Worm (Caenorhabditis elegans) whole organism, L1 larva: Measurements from ENCODE around the gene mab-23.

Experiments
- C34B4.2 ChIP-seq: sonication (generic microtip); optimal IDR thresholded peaks from 2 replicates; lab custom pipeline; 2017; ENCODE audit warnings: mild to moderate bottlenecking, missing genetic modification characterization, missing compliant biosample characterization
- ceh-90 ChIP-seq: sonication (generic microtip); optimal IDR thresholded peaks from 2 replicates; lab custom pipeline; 2016; ENCODE audit warnings: missing genetic modification characterization, missing compliant biosample characterization
- ces-1 ChIP-seq: fragments of 150-350 bp; optimal IDR thresholded peaks from 2 replicates; lab custom pipeline; 2014; ENCODE audit warnings: missing biosample characterization, missing genetic modification reagents, missing genetic modification characterization
- dsc-1 ChIP-seq: sonication (generic microtip); optimal IDR thresholded peaks from 2 replicates; lab custom pipeline; 2016; ENCODE audit warnings: mild to moderate bottlenecking, missing genetic modification characterization, missing compliant biosample characterization
- efl-1 ChIP-seq, 4 experiments: fragments of 150-350 bp; optimal IDR thresholded peaks in 3 of 4; peaks in 1 of 4; 1 replicate in 1 of 4; 2 replicates in 3 of 4; lab custom pipeline; 2014; ENCODE audit warnings: missing biosample characterization in 2 of 4, missing genetic modification characterization in 2 of 4, missing genetic modification reagents in 2 of 4
- fkh-10 ChIP-seq: sonication (generic microtip); optimal IDR thresholded peaks from 2 replicates; lab custom pipeline; 2017; ENCODE audit warnings: missing biosample characterization, missing genetic modification reagents, missing genetic modification characterization
- fkh-4 ChIP-seq: sonication (generic microtip); optimal IDR thresholded peaks from 2 replicates; lab custom pipeline; 2016; ENCODE audit warnings: missing compliant biosample characterization, missing genetic modification characterization, borderline replicate concordance
- jun-1 ChIP-seq: fragments of 150-350 bp; optimal IDR thresholded peaks from 2 replicates; lab custom pipeline; 2014; ENCODE audit warnings: missing biosample characterization, missing genetic modification reagents, missing genetic modification characterization
- lin-14 ChIP-seq: fragments of 200-800 bp; sonication (Bioruptor generic); optimal IDR thresholded peaks from 2 replicates; lab custom pipeline; 2018; ENCODE audit warnings: mild to moderate bottlenecking, missing genetic modification characterization, moderate library complexity, missing compliant biosample characterization
- nhr-12 ChIP-seq: sonication (generic microtip); optimal IDR thresholded peaks from 2 replicates; lab custom pipeline; 2017; ENCODE audit warnings: missing biosample characterization, missing genetic modification characterization
- nhr-85 ChIP-seq: sonication (generic microtip); peaks from one replicate; lab custom pipeline; 2016; ENCODE audit warnings: missing genetic modification characterization, inconsistent platforms, missing compliant biosample characterization
- unc-62 ChIP-seq: fragments of 150-350 bp; optimal IDR thresholded peaks from 2 replicates; lab custom pipeline; 2014; ENCODE audit warnings: missing biosample characterization, missing genetic modification reagents, missing genetic modification characterization

mab-23 gene

DNA sequence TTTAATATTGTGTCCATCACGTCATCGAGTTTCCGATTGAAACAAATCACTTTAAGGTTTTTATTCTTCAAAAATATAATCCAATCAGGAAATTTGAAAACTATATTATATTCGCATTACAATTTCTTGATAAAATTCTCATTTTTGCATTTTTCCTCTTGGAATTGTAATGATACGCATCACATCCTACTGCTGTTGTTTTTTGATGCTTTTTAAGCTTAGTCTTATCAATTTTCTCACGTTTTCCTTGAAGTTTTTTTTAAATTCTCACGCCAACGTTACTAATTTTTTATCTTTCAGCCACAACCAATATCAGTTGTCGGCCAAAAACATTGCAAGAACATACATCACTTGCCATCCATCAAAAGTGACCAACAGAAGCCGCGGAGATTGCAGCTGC is 49.3 kb downstream of the mab-23 start, which contains the start of gene gsp-1:
Gene gsp-1, plus strand, starts transcription at position 301 of the 400 bp plus-strand sequence.
- TF ChIP-seq C34B4.2 (tag; lab: Kevin White, UChicago) (no peak), nhr-85 (peak; percentile 41), efl-1 (optimal IDR thresholded peaks at IDR 0.05; lab: Kevin White, UChicago) (no peak), efl-1 (GFP tag; optimal IDR thresholded peaks at IDR 0.05 in 1 of 2; lab: Kevin White, UChicago) (peak in 1 of 2 experiments; percentile 49), ces-1 (GFP tag; lab: Kevin White, UChicago) (no peak)

DNA sequence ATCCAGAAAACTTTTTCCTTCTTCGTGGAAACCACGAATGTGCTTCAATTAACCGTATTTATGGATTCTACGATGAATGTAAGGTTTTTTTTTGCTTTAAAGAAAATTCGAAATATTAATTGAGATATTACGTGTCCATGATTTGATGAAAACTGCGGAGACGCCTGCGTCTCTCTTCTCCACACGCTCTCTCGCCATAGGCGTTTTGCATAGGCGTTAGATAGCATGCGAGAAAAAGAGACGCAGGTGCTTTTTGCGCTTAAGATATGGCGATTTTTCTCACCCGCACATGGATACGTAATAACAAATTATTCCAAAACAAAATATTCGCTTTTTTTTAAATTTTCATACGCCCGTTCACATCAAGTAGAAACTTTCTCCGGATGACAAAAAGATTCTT is 50.6 kb downstream of the mab-23 start:
- TF ChIP-seq efl-1 (optimal IDR thresholded peaks at IDR 0.05; lab: Kevin White, UChicago) = no peak
- TF ChIP-seq efl-1 (GFP tag; optimal IDR thresholded peaks at IDR 0.05 in 1 of 2; lab: Kevin White, UChicago) = peak in 1 of 2 experiments; percentile 86
- TF ChIP-seq ceh-90 (tag; lab: Kevin White, UChicago) = no peak

DNA sequence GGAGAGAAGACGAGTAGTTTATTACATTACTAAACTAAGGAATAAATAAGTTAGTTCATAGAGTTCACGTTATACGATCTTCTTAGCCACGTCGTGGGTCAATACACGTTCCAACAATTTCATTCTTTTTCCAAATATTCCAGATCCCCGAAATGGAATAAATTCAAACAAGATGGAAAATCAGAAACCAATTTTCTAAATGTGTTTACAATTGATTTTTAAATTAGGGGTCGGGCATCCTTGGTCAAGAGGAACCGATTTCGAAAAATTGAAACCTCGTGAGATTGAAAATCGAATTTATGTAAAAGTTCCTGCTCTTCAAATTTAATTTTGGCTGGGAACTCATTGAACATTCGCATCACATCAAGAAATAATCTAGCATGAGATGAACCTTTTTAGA is 51.9 kb downstream of the mab-23 start:
- TF ChIP-seq lin-14 (GFP tag; lab: Kevin White, UChicago) = peak; percentile 20
- TF ChIP-seq fkh-4 (tag; lab: Kevin White, UChicago) = peak; percentile 59
- TF ChIP-seq fkh-10 (GFP tag; lab: Kevin White, UChicago) = peak; percentile 41
- no peak for TF ChIP-seq efl-1 (optimal IDR thresholded peaks at IDR 0.05; lab: Kevin White, UChicago)
- TF ChIP-seq efl-1 (GFP tag; optimal IDR thresholded peaks at IDR 0.05 in 1 of 2; lab: Kevin White, UChicago) = no peak
- TF ChIP-seq jun-1 (tag; lab: Kevin White, UChicago) = no peak
- no peak for TF ChIP-seq nhr-12 (tag; lab: Kevin White, UChicago)
- TF ChIP-seq unc-62 (GFP tag; lab: Kevin White, UChicago) = no peak
- TF ChIP-seq dsc-1 = peak; percentile 84
